Worm (Caenorhabditis elegans) whole organism, L1 larva: ENCODE measurements around the gene tag-120.

Source experiments
- C16A3.4 ChIP-seq: fragments of 150-350 bp; optimal IDR thresholded peaks from 2 replicates; lab custom pipeline; 2014; ENCODE audit warnings: missing biosample characterization, missing genetic modification characterization
- aha-1 ChIP-seq: fragments of 150-350 bp; optimal IDR thresholded peaks from 2 replicates; lab custom pipeline; 2014; ENCODE audit warnings: missing biosample characterization, missing genetic modification characterization
- blmp-1 ChIP-seq: fragments of 150-350 bp; optimal IDR thresholded peaks from 2 replicates; lab custom pipeline; 2014; ENCODE audit warnings: missing biosample characterization, missing genetic modification characterization
- ceh-8 ChIP-seq: fragments of 200-800 bp; sonication (Bioruptor generic); optimal IDR thresholded peaks from 2 replicates; lab custom pipeline; 2018; ENCODE audit warnings: mild to moderate bottlenecking, missing genetic modification characterization, moderate library complexity, missing compliant biosample characterization
- dpl-1 ChIP-seq, 3 experiments: fragments of 150-350 bp in 2 of 3; sonication (generic microtip) in 1 of 3; optimal IDR thresholded peaks; 2 replicates each; lab custom pipeline; 2014 to 2017; ENCODE audit warnings: missing biosample characterization in 3 of 3, missing genetic modification characterization in 3 of 3, missing genetic modification reagents in 3 of 3
- efl-1 ChIP-seq, 4 experiments: fragments of 150-350 bp; optimal IDR thresholded peaks in 3 of 4; peaks in 1 of 4; 1 replicate in 1 of 4; 2 replicates in 3 of 4; lab custom pipeline; 2014; ENCODE audit warnings: missing biosample characterization in 2 of 4, missing genetic modification characterization in 2 of 4, missing genetic modification reagents in 2 of 4
- elt-2 ChIP-seq: sonication (generic microtip); optimal IDR thresholded peaks from 2 replicates; lab custom pipeline; 2016; ENCODE audit warnings: missing genetic modification characterization, mild to moderate bottlenecking, inconsistent platforms, missing compliant biosample characterization, missing genetic modification reagents
- elt-3 ChIP-seq, 6 experiments: fragments of 150-350 bp in 1 of 6; sonication (generic microtip); optimal IDR thresholded peaks; 2 replicates each; lab custom pipeline; 2017 to 2018; ENCODE audit warnings: missing biosample characterization in 6 of 6, missing genetic modification characterization in 6 of 6, inconsistent platforms in 1 of 6
- fkh-4 ChIP-seq: sonication (generic microtip); optimal IDR thresholded peaks from 2 replicates; lab custom pipeline; 2016; ENCODE audit warnings: missing compliant biosample characterization, missing genetic modification characterization, borderline replicate concordance
- grh-1 ChIP-seq: fragments of 200-800 bp; sonication (Bioruptor generic); IDR thresholded peaks from 2 replicates; pipeline ENCODE4 v1.3.6; 2022; ENCODE audit warnings: missing genetic modification reagents, missing genetic modification characterization, missing compliant biosample characterization
- hpl-2 ChIP-seq: fragments of 150-350 bp; optimal IDR thresholded peaks from 2 replicates; lab custom pipeline; 2014; ENCODE audit warnings: missing biosample characterization, missing genetic modification reagents, missing genetic modification characterization
- lin-13 ChIP-seq: fragments of 150-350 bp; optimal IDR thresholded peaks from 2 replicates; lab custom pipeline; 2014; ENCODE audit warnings: missing biosample characterization, missing genetic modification reagents, missing genetic modification characterization
- lin-14 ChIP-seq: fragments of 200-800 bp; sonication (Bioruptor generic); optimal IDR thresholded peaks from 2 replicates; lab custom pipeline; 2018; ENCODE audit warnings: mild to moderate bottlenecking, missing genetic modification characterization, moderate library complexity, missing compliant biosample characterization
- lin-35 ChIP-seq, 2 experiments: fragments of 150-350 bp; optimal IDR thresholded peaks; 2 replicates each; lab custom pipeline; 2014; ENCODE audit warnings: missing biosample characterization in 2 of 2, missing genetic modification characterization in 2 of 2, missing genetic modification reagents in 2 of 2
- lir-3 ChIP-seq: sonication (generic microtip); optimal IDR thresholded peaks from 2 replicates; lab custom pipeline; 2016; ENCODE audit warnings: mild to moderate bottlenecking, missing genetic modification characterization, moderate library complexity, missing compliant biosample characterization; ENCODE audit not compliant: poor library complexity
- lsy-2 ChIP-seq, 2 experiments: fragments of 150-350 bp; optimal IDR thresholded peaks; 2 replicates each; lab custom pipeline; 2014; ENCODE audit warnings: missing biosample characterization in 2 of 2, missing genetic modification characterization in 2 of 2
- mab-9 ChIP-seq: fragments of 200-800 bp; sonication (Bioruptor generic); IDR thresholded peaks from 2 replicates; pipeline ENCODE4 v1.3.6; 2022; ENCODE audit warnings: missing genetic modification reagents, missing genetic modification characterization, missing compliant biosample characterization
- mdl-1 ChIP-seq, 2 experiments: fragments of 150-350 bp; optimal IDR thresholded peaks; 2 replicates each; lab custom pipeline; 2014 to 2017; ENCODE audit warnings: missing biosample characterization in 2 of 2, missing genetic modification characterization in 2 of 2, inconsistent platforms in 1 of 2
- nhr-20 ChIP-seq: sonication (generic microtip); optimal IDR thresholded peaks from 2 replicates; lab custom pipeline; 2016; ENCODE audit warnings: mild to moderate bottlenecking, missing genetic modification characterization, missing compliant biosample characterization
- nhr-28 ChIP-seq: fragments of 150-350 bp; optimal IDR thresholded peaks from 2 replicates; lab custom pipeline; 2014; ENCODE audit warnings: missing biosample characterization, missing genetic modification characterization
- nhr-71 ChIP-seq: sonication (generic microtip); optimal IDR thresholded peaks from 2 replicates; lab custom pipeline; 2016; ENCODE audit warnings: mild to moderate bottlenecking, missing genetic modification characterization, moderate library complexity, missing compliant biosample characterization
- nhr-85 ChIP-seq: sonication (generic microtip); peaks from one replicate; lab custom pipeline; 2016; ENCODE audit warnings: missing genetic modification characterization, inconsistent platforms, missing compliant biosample characterization
- nhr-90 ChIP-seq: sonication (generic microtip); optimal IDR thresholded peaks from 2 replicates; lab custom pipeline; 2016; ENCODE audit warnings: mild to moderate bottlenecking, missing genetic modification characterization, missing compliant biosample characterization; ENCODE audit not compliant: poor library complexity
- pag-3 ChIP-seq: sonication (generic microtip); optimal IDR thresholded peaks from 2 replicates; lab custom pipeline; 2017; ENCODE audit warnings: missing genetic modification characterization, mild to moderate bottlenecking, missing compliant biosample characterization, antibody characterized with exemption, borderline replicate concordance; ENCODE audit not compliant: insufficient read depth
- rnt-1 ChIP-seq: sonication (generic microtip); optimal IDR thresholded peaks from 2 replicates; lab custom pipeline; 2016; ENCODE audit warnings: mild to moderate bottlenecking, missing genetic modification characterization, moderate library complexity, missing compliant biosample characterization
- skn-1 ChIP-seq: fragments of 150-350 bp; optimal IDR thresholded peaks from 2 replicates; lab custom pipeline; 2014; ENCODE audit warnings: missing biosample characterization, missing genetic modification characterization
- snpc-4 ChIP-seq: fragments of 150-350 bp; optimal IDR thresholded peaks from 2 replicates; lab custom pipeline; 2014; ENCODE audit warnings: missing biosample characterization, missing genetic modification characterization
- snu-23 ChIP-seq: sonication (generic microtip); optimal IDR thresholded peaks from 2 replicates; lab custom pipeline; 2016; ENCODE audit warnings: missing genetic modification characterization, missing compliant biosample characterization
- swsn-7 ChIP-seq: sonication (generic microtip); optimal IDR thresholded peaks from 2 replicates; lab custom pipeline; 2016; ENCODE audit warnings: missing genetic modification characterization, missing compliant biosample characterization
- tbx-2 ChIP-seq: sonication (generic microtip); optimal IDR thresholded peaks from 2 replicates; lab custom pipeline; 2016; ENCODE audit warnings: missing genetic modification characterization, missing compliant biosample characterization
- unc-130 ChIP-seq: fragments of 150-350 bp; optimal IDR thresholded peaks from 2 replicates; lab custom pipeline; 2017; ENCODE audit warnings: missing biosample characterization, missing genetic modification characterization, inconsistent platforms
- unc-62 ChIP-seq: fragments of 150-350 bp; optimal IDR thresholded peaks from 2 replicates; lab custom pipeline; 2014; ENCODE audit warnings: missing biosample characterization, missing genetic modification reagents, missing genetic modification characterization
- ztf-4 ChIP-seq: fragments of 150-350 bp; optimal IDR thresholded peaks from 2 replicates; lab custom pipeline; 2014; ENCODE audit warnings: missing biosample characterization, missing genetic modification characterization

Gene tag-120

DNA sequence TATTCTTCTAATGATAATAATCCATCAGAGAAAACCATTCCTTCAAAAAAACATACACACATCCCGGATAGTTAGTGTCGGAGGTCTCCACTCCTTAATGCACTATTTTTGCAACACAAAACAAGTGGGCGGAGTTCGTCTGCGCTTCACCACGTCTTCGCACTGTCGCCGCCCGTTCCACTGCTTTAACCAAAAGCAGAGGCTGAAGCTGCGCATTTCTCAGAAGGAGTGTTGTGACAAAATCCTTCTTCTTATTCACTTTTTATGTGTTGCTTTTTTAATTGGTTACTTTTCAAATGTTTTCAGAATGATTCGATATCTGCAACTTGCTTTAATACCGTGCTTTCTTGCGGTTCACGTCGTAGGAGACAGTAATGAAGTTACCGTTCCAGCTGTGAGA is 35.3 kb upstream of the tag-120 start, which contains the start of gene F58E6.13:
Gene F58E6.13, plus strand, starts transcription at position 301 of the 400 bp plus-strand sequence.
- TF ChIP-seq mab-9 (no peak), nhr-20 (no peak), nhr-28 (tag; lab: Kevin White, UChicago) (no peak), dpl-1 (GFP tag; optimal IDR thresholded peaks at IDR 0.05; lab: Kevin White, UChicago) (no peak)

DNA sequence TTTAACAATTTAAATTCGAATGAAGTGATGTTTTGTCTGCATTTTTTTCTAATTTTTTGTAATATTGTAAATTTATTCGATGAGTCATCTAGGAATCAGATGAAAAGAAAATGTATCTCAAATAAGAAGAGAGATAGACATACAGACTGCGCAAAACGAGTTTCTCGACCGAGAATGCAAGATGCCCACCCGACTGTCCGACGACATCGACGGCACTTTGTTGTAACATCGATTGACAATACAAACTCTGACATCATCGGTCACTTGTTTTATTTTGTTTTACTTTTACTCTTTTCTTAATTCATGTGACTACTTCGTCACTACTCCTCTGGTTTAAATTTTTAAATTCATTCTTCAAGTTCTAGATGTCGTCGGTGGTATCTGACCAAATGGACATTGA is 31.2 kb upstream of the tag-120 start, which contains the start of gene sta-2:
Gene sta-2, plus strand, starts transcription at position 349 of the 400 bp plus-strand sequence.
- TF ChIP-seq grh-1 (GFP tag; lab: Robert Waterston, UW), result peak; percentile 81
- TF ChIP-seq elt-3 (tag; optimal IDR thresholded peaks at IDR 0.05; lab: Kevin White, UChicago), result peak in 2 of 6 experiments; percentile 18 to 91
- peak; percentile 66 for TF ChIP-seq snu-23 (GFP tag; lab: Kevin White, UChicago)
- TF ChIP-seq lsy-2 (tag; optimal IDR thresholded peaks at IDR 0.05; lab: Kevin White, UChicago), result peak in 1 of 2 experiments; percentile 48
- no peak for TF ChIP-seq ceh-8 (GFP tag; lab: Kevin White, UChicago)
- TF ChIP-seq nhr-85, result peak; percentile 93
- no peak for TF ChIP-seq hpl-2
- TF ChIP-seq unc-62 (GFP tag; lab: Kevin White, UChicago), result no peak
- no peak for TF ChIP-seq skn-1
- peak; percentile 67 for TF ChIP-seq nhr-71
- peak in 1 of 2 experiments; percentile 61 for TF ChIP-seq mdl-1 (tag; optimal IDR thresholded peaks at IDR 0.05; lab: Kevin White, UChicago)
- TF ChIP-seq blmp-1 (tag; lab: Kevin White, UChicago), result peak; percentile 86
- no peak for TF ChIP-seq aha-1 (tag; lab: Kevin White, UChicago)
- TF ChIP-seq lin-13 (GFP tag; lab: Kevin White, UChicago), result no peak
- peak; percentile 20 for TF ChIP-seq C16A3.4 (tag; lab: Kevin White, UChicago)
- peak; percentile 35 for TF ChIP-seq unc-130
- no peak for TF ChIP-seq lir-3
- TF ChIP-seq ztf-4, result no peak
- peak; percentile 69 for TF ChIP-seq lin-14 (GFP tag; lab: Kevin White, UChicago)
- TF ChIP-seq nhr-20, result peak; percentile 70
- TF ChIP-seq nhr-90 (tag; lab: Kevin White, UChicago), result peak; percentile 26
- peak in 1 of 2 experiments; percentile 57 for TF ChIP-seq lin-35 (GFP tag; optimal IDR thresholded peaks at IDR 0.05; lab: Kevin White, UChicago)
- no peak for TF ChIP-seq snpc-4 (tag; lab: Kevin White, UChicago)
- TF ChIP-seq tbx-2, result peak; percentile 47
- TF ChIP-seq efl-1 (optimal IDR thresholded peaks at IDR 0.05; lab: Kevin White, UChicago), result no peak
- TF ChIP-seq efl-1 (GFP tag; optimal IDR thresholded peaks at IDR 0.05 in 1 of 2; lab: Kevin White, UChicago), result peak in 1 of 2 experiments; percentile 64
- TF ChIP-seq, all 84 proteins: peak for 16

DNA sequence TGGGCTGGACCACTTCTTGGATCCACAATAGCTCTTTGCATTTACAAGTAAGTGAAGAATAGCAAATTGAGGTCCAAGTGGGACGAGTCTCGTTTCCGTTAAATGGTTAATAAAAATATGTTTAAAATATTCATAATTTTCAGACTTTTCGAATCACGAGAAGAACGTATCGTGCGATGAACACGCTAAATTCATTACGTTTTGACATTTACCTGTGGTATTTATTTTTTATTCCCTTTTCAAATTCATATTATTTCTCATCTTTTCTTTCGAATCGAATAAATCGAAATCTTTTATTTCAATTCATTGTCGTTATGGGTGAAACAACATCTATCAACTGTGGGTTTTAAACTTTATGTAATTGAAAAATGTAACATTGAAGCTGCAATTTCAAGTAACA is 29.8 kb upstream of the tag-120 start, which contains the start of gene marc-1:
Gene marc-1, plus strand, starts transcription at position 301 of the 400 bp plus-strand sequence.
- no peak for TF ChIP-seq C16A3.4 (tag; lab: Kevin White, UChicago)
- TF ChIP-seq, all 84 proteins: peak for 0

ce11 chrV:9738077-9738705 is 28.6 kb upstream of the tag-120 start:
- TF ChIP-seq elt-2 (tag; lab: Kevin White, UChicago) (peak; percentile 56), efl-1 (optimal IDR thresholded peaks at IDR 0.05; lab: Kevin White, UChicago) (no peak), efl-1 (GFP tag; optimal IDR thresholded peaks at IDR 0.05 in 1 of 2; lab: Kevin White, UChicago) (peak in 1 of 2 experiments; percentile 73), rnt-1 (no peak), fkh-4 (tag; lab: Kevin White, UChicago) (no peak), pag-3 (tag; lab: Kevin White, UChicago) (no peak)

ce11 chrV:9737287-9737686 is 27.7 kb upstream of the tag-120 start, which contains the start of gene aqp-4:
Gene aqp-4 (plus strand): TSS chrV:9737556.
- no peak for TF ChIP-seq swsn-7 (tag; lab: Kevin White, UChicago)
- peak; percentile 26 for TF ChIP-seq elt-2 (tag; lab: Kevin White, UChicago)
